Worm (Caenorhabditis elegans) whole organism, young adult: ENCODE measurements around the gene pals-21.

ENCODE experiments used
- B0336.3 ChIP-seq: fragments of 200-800 bp; sonication (Bioruptor generic); IDR thresholded peaks from 2 replicates; pipeline ENCODE4 v1.3.6; 2022; ENCODE audit warnings: missing genetic modification characterization, missing compliant biosample characterization
- F22D6.2 ChIP-seq: sonication (generic microtip); optimal IDR thresholded peaks from 2 replicates; lab custom pipeline; 2016; ENCODE audit warnings: mild to moderate bottlenecking, missing genetic modification characterization, missing compliant biosample characterization
- F33H1.4 ChIP-seq: fragments of 200-800 bp; sonication (Bioruptor generic); IDR thresholded peaks from 2 replicates; pipeline ENCODE4 v1.3.6; 2022; ENCODE audit warnings: missing genetic modification reagents, missing genetic modification characterization, missing compliant biosample characterization
- F39B2.1 ChIP-seq: fragments of 200-800 bp; sonication (Bioruptor generic); IDR thresholded peaks from 2 replicates; pipeline ENCODE4 v1.3.6; 2022; ENCODE audit warnings: missing genetic modification reagents, missing genetic modification characterization, missing compliant biosample characterization
- F57A8.1 ChIP-seq: fragments of 200-800 bp; sonication (Bioruptor generic); optimal IDR thresholded peaks from 2 replicates; lab custom pipeline; 2018; ENCODE audit warnings: mild to moderate bottlenecking, missing genetic modification characterization, moderate library complexity, missing compliant biosample characterization
- F57C9.4 ChIP-seq: sonication (generic microtip); optimal IDR thresholded peaks from 2 replicates; lab custom pipeline; 2017; ENCODE audit warnings: mild to moderate bottlenecking, missing genetic modification characterization, missing compliant biosample characterization
- K11D2.4 ChIP-seq: fragments of 200-800 bp; sonication (Bioruptor generic); IDR thresholded peaks from 2 replicates; pipeline ENCODE4 v1.3.6; 2022; ENCODE audit warnings: missing genetic modification reagents, missing genetic modification characterization, missing compliant biosample characterization
- Y56A3A.18 ChIP-seq: fragments of 200-800 bp; sonication (Bioruptor generic); IDR thresholded peaks from 2 replicates; pipeline ENCODE4 v1.3.6; 2022; ENCODE audit warnings: missing genetic modification reagents, missing genetic modification characterization, missing compliant biosample characterization
- Y79H2A.3 ChIP-seq: fragments of 200-800 bp; sonication (Bioruptor generic); conservative IDR thresholded peaks from 2 replicates; pipeline ENCODE4 v1.3.6; 2022; ENCODE audit warnings: missing genetic modification reagents, missing genetic modification characterization, missing compliant biosample characterization
- attf-6 ChIP-seq: fragments of 200-800 bp; sonication (Bioruptor generic); IDR thresholded peaks from 2 replicates; pipeline ENCODE4 v1.3.6; 2022; ENCODE audit warnings: missing genetic modification reagents, missing genetic modification characterization, missing compliant biosample characterization
- bed-1 ChIP-seq: fragments of 200-800 bp; sonication (Bioruptor generic); IDR thresholded peaks from 2 replicates; pipeline ENCODE4 v1.3.6; 2022; ENCODE audit warnings: missing genetic modification reagents, missing genetic modification characterization, missing compliant biosample characterization
- bed-2 ChIP-seq: fragments of 200-800 bp; sonication (Bioruptor generic); IDR thresholded peaks from 2 replicates; pipeline ENCODE4 v1.3.6; 2022; ENCODE audit warnings: missing genetic modification reagents, missing genetic modification characterization, missing compliant biosample characterization
- cebp-1 ChIP-seq, 2 experiments: fragments of 200-800 bp in 1 of 2; sonication (Bioruptor generic) in 1 of 2; sonication (generic microtip) in 1 of 2; IDR thresholded peaks in 1 of 2; optimal IDR thresholded peaks in 1 of 2; 2 replicates each; pipeline versions ENCODE4 v1.3.6 to Lab custom; 2017 to 2022; ENCODE audit warnings: missing compliant biosample characterization in 2 of 2, missing genetic modification characterization in 2 of 2, mild to moderate bottlenecking in 1 of 2, missing genetic modification reagents in 1 of 2, moderate library complexity in 1 of 2
- chd-7 ChIP-seq: sonication (generic microtip); optimal IDR thresholded peaks from 2 replicates; lab custom pipeline; 2016; ENCODE audit warnings: mild to moderate bottlenecking, missing genetic modification characterization, moderate library complexity, missing compliant biosample characterization
- egl-18 ChIP-seq: fragments of 200-800 bp; sonication (Bioruptor generic); IDR thresholded peaks from 2 replicates; pipeline ENCODE4 v1.3.6; 2022; ENCODE audit warnings: missing genetic modification reagents, missing genetic modification characterization, missing compliant biosample characterization
- egl-44 ChIP-seq: fragments of 200-800 bp; sonication (Bioruptor generic); IDR thresholded peaks from 2 replicates; pipeline ENCODE4 v1.3.6; 2022; ENCODE audit warnings: missing genetic modification reagents, missing genetic modification characterization, missing compliant biosample characterization
- ets-4 ChIP-seq: fragments of 200-800 bp; sonication (Bioruptor generic); optimal IDR thresholded peaks from 2 replicates; lab custom pipeline; 2018; ENCODE audit warnings: mild to moderate bottlenecking, missing genetic modification characterization, missing compliant biosample characterization
- gei-17 ChIP-seq: fragments of 200-800 bp; sonication (Bioruptor generic); optimal IDR thresholded peaks from 2 replicates; lab custom pipeline; 2018; ENCODE audit warnings: mild to moderate bottlenecking, missing genetic modification characterization, missing compliant biosample characterization
- hmg-20 ChIP-seq: fragments of 200-800 bp; sonication (Bioruptor generic); IDR thresholded peaks from 2 replicates; pipeline ENCODE4 v1.3.6; 2022; ENCODE audit warnings: missing genetic modification reagents, missing genetic modification characterization, missing compliant biosample characterization
- hrde-1 ChIP-seq: sonication (generic microtip); optimal IDR thresholded peaks from 2 replicates; lab custom pipeline; 2016; ENCODE audit warnings: missing genetic modification characterization, mild to moderate bottlenecking, missing compliant biosample characterization, moderate library complexity, missing genotype, missing genetic modification reagents, borderline replicate concordance
- let-607 ChIP-seq, 2 experiments: fragments of 200-800 bp in 1 of 2; sonication (Bioruptor generic) in 1 of 2; sonication (generic microtip) in 1 of 2; optimal IDR thresholded peaks; 2 replicates each; lab custom pipeline; 2016 to 2018; ENCODE audit warnings: mild to moderate bottlenecking in 2 of 2, missing compliant biosample characterization in 2 of 2, missing genetic modification characterization in 2 of 2, moderate library complexity in 2 of 2, missing genotype in 1 of 2
- lin-35 ChIP-seq, 3 experiments: fragments of 150-350 bp in 2 of 3; sonication (generic microtip) in 1 of 3; optimal IDR thresholded peaks; 2 replicates each; lab custom pipeline; 2014 to 2018; ENCODE audit warnings: missing biosample characterization in 3 of 3, missing genetic modification characterization in 3 of 3, missing genetic modification reagents in 3 of 3
- lin-40 ChIP-seq: sonication (generic microtip); optimal IDR thresholded peaks from 2 replicates; lab custom pipeline; 2016; ENCODE audit warnings: missing genetic modification characterization, mild to moderate bottlenecking, missing compliant biosample characterization, missing genotype, missing genetic modification reagents
- lir-1 ChIP-seq: fragments of 200-800 bp; sonication (Bioruptor generic); conservative IDR thresholded peaks from 2 replicates; pipeline ENCODE4 v1.3.6; 2022; ENCODE audit warnings: missing genetic modification reagents, missing genetic modification characterization, missing compliant biosample characterization
- lsl-1 ChIP-seq: fragments of 200-800 bp; sonication (Bioruptor generic); optimal IDR thresholded peaks from 2 replicates; lab custom pipeline; 2018; ENCODE audit warnings: mild to moderate bottlenecking, missing genetic modification characterization, moderate library complexity, missing compliant biosample characterization
- madf-6 ChIP-seq: fragments of 200-800 bp; sonication (Bioruptor generic); IDR thresholded peaks from 2 replicates; pipeline ENCODE4 v1.3.6; 2022; ENCODE audit warnings: missing genetic modification reagents, missing genetic modification characterization, missing compliant biosample characterization
- mcd-1 ChIP-seq: fragments of 200-800 bp; sonication (Bioruptor generic); IDR thresholded peaks from 2 replicates; pipeline ENCODE4 v1.3.6; 2022; ENCODE audit warnings: missing genetic modification reagents, missing genetic modification characterization, missing compliant biosample characterization
- mes-4 ChIP-seq: sonication (generic microtip); optimal IDR thresholded peaks from 2 replicates; lab custom pipeline; 2016; ENCODE audit warnings: missing genotype, missing genetic modification characterization, missing compliant biosample characterization
- nfya-1 ChIP-seq: sonication (generic microtip); optimal IDR thresholded peaks from 2 replicates; lab custom pipeline; 2017; ENCODE audit warnings: antibody characterized with exemption, missing compliant biosample characterization, missing genetic modification characterization, borderline replicate concordance; ENCODE audit not compliant: insufficient read depth
- nhr-27 ChIP-seq: fragments of 200-800 bp; sonication (Bioruptor generic); optimal IDR thresholded peaks from 2 replicates; lab custom pipeline; 2018; ENCODE audit warnings: mild to moderate bottlenecking, missing genetic modification characterization, moderate library complexity, missing compliant biosample characterization
- pha-4 ChIP-seq: fragments of 150-350 bp; sonication (generic microtip); optimal IDR thresholded peaks from 2 replicates; lab custom pipeline; 2014; ENCODE audit warnings: missing biosample characterization, missing genetic modification reagents, missing genetic modification characterization
- repo-1 ChIP-seq: sonication (generic microtip); optimal IDR thresholded peaks from 2 replicates; lab custom pipeline; 2017; ENCODE audit warnings: mild to moderate bottlenecking, missing genetic modification characterization, missing compliant biosample characterization
- sea-2 ChIP-seq: fragments of 200-800 bp; sonication (Bioruptor generic); IDR thresholded peaks from 2 replicates; pipeline ENCODE4 v1.3.6; 2022; ENCODE audit warnings: missing genetic modification characterization, missing compliant biosample characterization
- snpc-1.1 ChIP-seq: sonication (generic microtip); optimal IDR thresholded peaks from 2 replicates; lab custom pipeline; 2017; ENCODE audit warnings: missing genetic modification characterization, mild to moderate bottlenecking, missing compliant biosample characterization, antibody characterized with exemption, moderate library complexity, missing genotype, missing genetic modification reagents; ENCODE audit not compliant: insufficient read depth
- snpc-4 ChIP-seq, 5 experiments: fragments of 150-350 bp in 1 of 5; sonication (generic microtip) in 4 of 5; optimal IDR thresholded peaks; 2 replicates each; lab custom pipeline; 2014 to 2018; ENCODE audit warnings: missing genetic modification characterization in 5 of 5, missing biosample characterization in 3 of 5, antibody characterized with exemption in 2 of 5, mild to moderate bottlenecking in 2 of 5, missing compliant biosample characterization in 2 of 5, missing genotype in 2 of 5, moderate library complexity in 2 of 5, missing genetic modification reagents in 1 of 5
- somi-1 ChIP-seq: fragments of 200-800 bp; sonication (Bioruptor generic); optimal IDR thresholded peaks from 2 replicates; lab custom pipeline; 2018; ENCODE audit warnings: mild to moderate bottlenecking, missing genetic modification characterization, missing compliant biosample characterization
- sptf-2 ChIP-seq: fragments of 200-800 bp; sonication (Bioruptor generic); optimal IDR thresholded peaks from 2 replicates; lab custom pipeline; 2018; ENCODE audit warnings: mild to moderate bottlenecking, missing genetic modification characterization, missing compliant biosample characterization
- tbx-9 ChIP-seq: sonication (generic microtip); optimal IDR thresholded peaks from 2 replicates; lab custom pipeline; 2016; ENCODE audit warnings: borderline replicate concordance, missing genetic modification characterization, inconsistent platforms, missing compliant biosample characterization
- tlf-1 ChIP-seq: fragments of 200-800 bp; sonication (Bioruptor generic); optimal IDR thresholded peaks from 2 replicates; lab custom pipeline; 2018; ENCODE audit warnings: mild to moderate bottlenecking, missing genetic modification characterization, missing compliant biosample characterization
- zfh-2 ChIP-seq: fragments of 200-800 bp; sonication (Bioruptor generic); conservative IDR thresholded peaks from 2 replicates; pipeline ENCODE4 v1.3.6; 2022; ENCODE audit warnings: missing genetic modification reagents, missing genetic modification characterization, missing compliant biosample characterization
- ztf-18 ChIP-seq: sonication (generic microtip); optimal IDR thresholded peaks from 2 replicates; lab custom pipeline; 2016; ENCODE audit warnings: missing genotype, mild to moderate bottlenecking, missing genetic modification characterization, missing compliant biosample characterization
- ztf-22 ChIP-seq: fragments of 200-800 bp; sonication (Bioruptor generic); optimal IDR thresholded peaks from 2 replicates; lab custom pipeline; 2018; ENCODE audit warnings: mild to moderate bottlenecking, missing genetic modification characterization, moderate library complexity, missing compliant biosample characterization
- ztf-26 ChIP-seq: sonication (generic microtip); optimal IDR thresholded peaks from 2 replicates; lab custom pipeline; 2017; ENCODE audit warnings: missing genetic modification characterization, missing compliant biosample characterization
- ztf-28 ChIP-seq: fragments of 200-800 bp; sonication (Bioruptor generic); IDR thresholded peaks from 2 replicates; pipeline ENCODE4 v1.3.6; 2022; ENCODE audit warnings: missing genetic modification reagents, missing genetic modification characterization, missing compliant biosample characterization
- ztf-3 ChIP-seq: fragments of 200-800 bp; sonication (Bioruptor generic); optimal IDR thresholded peaks from 2 replicates; lab custom pipeline; 2018; ENCODE audit warnings: mild to moderate bottlenecking, missing genetic modification characterization, missing compliant biosample characterization
- ztf-6 ChIP-seq: fragments of 200-800 bp; sonication (Bioruptor generic); IDR thresholded peaks from 2 replicates; pipeline ENCODE4 v1.3.6; 2022; ENCODE audit warnings: missing genetic modification reagents, missing genetic modification characterization, missing compliant biosample characterization

The pals-21 gene

DNA sequence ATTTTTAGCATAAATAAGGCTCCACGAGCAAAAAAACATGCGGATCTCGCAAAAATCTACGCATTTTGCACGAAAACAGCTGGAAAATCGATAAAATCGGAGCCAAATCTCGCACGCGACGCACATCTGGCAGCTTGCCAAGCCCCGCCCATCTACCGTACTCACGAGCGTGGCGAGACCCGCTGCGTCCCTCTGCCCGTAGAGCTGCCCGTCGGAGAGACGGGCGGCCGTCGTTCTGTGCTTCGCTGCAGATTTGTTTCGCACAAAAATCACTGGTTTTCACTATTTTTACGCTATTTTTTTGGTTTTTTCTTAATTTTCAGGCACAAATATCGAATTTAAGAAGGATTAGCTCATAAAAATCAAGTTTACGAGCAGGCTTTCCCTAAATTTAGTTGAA lies 38.3 kb upstream of the pals-21 start (continued):
- TF ChIP-seq hrde-1 (tag; lab: Kevin White, UChicago) (no peak), lir-1 (GFP tag; lab: Robert Waterston, UW) (0 out of 2 replicates have a peak, but pooled peaks have one; percentile 36), lsl-1 (peak; percentile 92), attf-6 (GFP tag; lab: Robert Waterston, UW) (no peak), Y56A3A.18 (0 out of 2 replicates have a peak, but pooled peaks have one; percentile 15), egl-44 (GFP tag; lab: Robert Waterston, UW) (0 out of 2 replicates have a peak, but pooled peaks have one; percentile 44), F57C9.4 (tag; lab: Kevin White, UChicago) (no peak), ztf-3 (GFP tag; lab: Kevin White, UChicago) (no peak), egl-18 (no peak), B0336.3 (peak; percentile 72), nhr-27 (tag; lab: Kevin White, UChicago) (no peak), tlf-1 (GFP tag; lab: Kevin White, UChicago) (peak; percentile 83), sea-2 (no peak), ztf-22 (GFP tag; lab: Kevin White, UChicago) (no peak), somi-1 (GFP tag; lab: Kevin White, UChicago) (no peak), lin-35 (GFP tag; optimal IDR thresholded peaks at IDR 0.05; lab: Kevin White, UChicago) (peak in 1 of 3 experiments; percentile 74), nfya-1 (tag; lab: Kevin White, UChicago) (no peak), pha-4 (no peak), lin-40 (peak; percentile 82), bed-1 (no peak), tbx-9 (tag; lab: Kevin White, UChicago) (no peak), F22D6.2 (tag; lab: Kevin White, UChicago) (no peak), snpc-4 (GFP tag; optimal IDR thresholded peaks at IDR 0.05; lab: Kevin White, UChicago) (peak; percentile 47), snpc-4 (tag; optimal IDR thresholded peaks at IDR 0.05; lab: Kevin White, UChicago) (peak; percentile 27 to 83 (median 60)), ztf-18 (tag; lab: Kevin White, UChicago) (no peak), hmg-20 (GFP tag; lab: Robert Waterston, UW) (peak; percentile 50; the same call in 1 of the 2 replicates), F33H1.4 (GFP tag; lab: Robert Waterston, UW) (peak; percentile 98), K11D2.4 (peak; percentile 66; the same call in 1 of the 2 replicates), ets-4 (GFP tag; lab: Kevin White, UChicago) (no peak), chd-7 (tag; lab: Kevin White, UChicago) (no peak), F39B2.1 (GFP tag; lab: Robert Waterston, UW) (no peak), ztf-26 (peak; percentile 89), mcd-1 (GFP tag; lab: Robert Waterston, UW) (peak; percentile 93), let-607 (tag; optimal IDR thresholded peaks at IDR 0.05; lab: Kevin White, UChicago) (no peak), snpc-1.1 (peak; percentile 33), sptf-2 (no peak), Y79H2A.3 (GFP tag; lab: Robert Waterston, UW) (no peak), zfh-2 (GFP tag; lab: Robert Waterston, UW) (peak; percentile 92), repo-1 (tag; lab: Kevin White, UChicago) (peak; percentile 2), cebp-1 (GFP tag; IDR thresholded peaks at IDR 0.05; lab: Robert Waterston, UW) (no peak), cebp-1 (tag; optimal IDR thresholded peaks at IDR 0.05; lab: Kevin White, UChicago) (peak; percentile 75), F57A8.1 (GFP tag; lab: Kevin White, UChicago) (no peak), mes-4 (tag; lab: Kevin White, UChicago) (no peak), gei-17 (peak; percentile 21), ztf-6 (GFP tag; lab: Robert Waterston, UW) (no peak), ztf-28 (GFP tag; lab: Robert Waterston, UW) (peak; percentile 85; the same call in 1 of the 2 replicates), bed-2 (GFP tag; lab: Robert Waterston, UW) (no peak), madf-6 (GFP tag; lab: Robert Waterston, UW) (peak; percentile 72)
